Worm (Caenorhabditis elegans): ENCODE measurements around the gene arrd-5.

Gene arrd-5

DNA sequence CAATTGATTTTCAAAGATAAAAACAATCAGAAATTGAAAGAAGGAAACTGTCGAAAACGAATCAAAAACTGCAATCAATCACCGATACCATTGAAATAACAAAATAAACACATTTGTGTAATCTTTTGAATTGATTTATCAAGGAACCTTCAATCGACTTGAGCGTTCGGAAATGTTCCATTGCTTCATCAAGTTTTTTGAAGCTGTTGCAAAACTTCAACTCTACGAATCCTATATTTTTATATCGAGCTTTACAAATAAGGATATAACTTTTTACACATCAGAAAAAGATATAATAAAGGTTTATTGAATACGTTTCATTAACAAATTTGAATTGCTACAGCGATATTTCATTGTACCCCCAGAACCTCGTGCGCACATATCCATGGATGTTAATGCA lies 37.9 kb downstream of the arrd-5 start, which contains the start of gene chil-8:
TSS of gene chil-8 (minus strand) at position 101 of the 400 bp plus-strand sequence.
- TF ChIP-seq B0035.1 (tag; optimal IDR thresholded peaks at IDR 0.05): no peak
- no peak for TF ChIP-seq mcd-1 (GFP tag; IDR thresholded peaks at IDR 0.05)

DNA sequence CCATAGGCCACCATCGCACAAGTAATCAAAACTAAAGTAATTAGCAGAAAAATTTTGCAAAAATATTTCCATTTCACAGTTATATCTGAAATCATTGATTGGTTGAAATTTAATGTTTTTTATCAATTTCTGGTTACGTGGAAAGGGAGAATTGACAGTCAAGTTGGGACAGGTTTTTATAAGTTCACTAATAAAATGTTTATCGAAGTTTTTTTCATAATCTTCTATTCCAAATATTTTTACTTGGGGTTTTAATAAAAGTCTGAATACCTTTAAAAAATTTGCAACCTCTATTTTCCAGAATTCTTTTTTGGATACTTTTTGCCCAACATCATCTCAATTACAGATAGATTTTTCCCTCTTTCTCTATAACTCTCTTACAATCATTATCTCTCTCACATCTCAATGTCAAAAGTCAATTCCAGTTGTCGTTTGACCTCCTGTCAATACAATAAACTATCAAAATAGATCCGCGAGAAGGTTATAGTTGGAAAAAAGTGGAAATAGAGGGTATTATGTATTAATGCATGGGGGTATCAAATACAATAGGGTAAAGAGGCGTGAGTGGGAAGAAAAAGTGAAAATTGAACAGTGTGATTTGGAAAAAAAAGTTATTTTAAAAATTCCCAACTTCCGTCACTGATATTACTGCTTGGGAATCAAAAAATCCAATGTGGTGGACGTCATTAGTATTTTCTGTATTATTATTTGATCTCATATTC lies 39.6 kb downstream of the arrd-5 start, which contains the start of the genes chil-2 and ctsa-3.2:
TSS of gene chil-2 (minus strand) at position 101 of the 722 bp plus-strand sequence.
TSS of gene ctsa-3.2 (plus strand) at position 672 of the 722 bp plus-strand sequence.
- TF ChIP-seq nhr-27 (tag; optimal IDR thresholded peaks at IDR 0.05) (no peak), C06A6.2 (GFP tag; conservative IDR thresholded peaks at IDR 0.05) (no peak), lag-1 (GFP tag; IDR thresholded peaks at IDR 0.05) (no peak), ama-1 (optimal IDR thresholded peaks at IDR 0.05) (no peak), ama-1 (GFP tag; optimal IDR thresholded peaks at IDR 0.05) (no peak), madf-6 (GFP tag; IDR thresholded peaks at IDR 0.05) (no peak), F57C9.4 (tag; optimal IDR thresholded peaks at IDR 0.05) (no peak), attf-6 (GFP tag; IDR thresholded peaks at IDR 0.05) (no peak), madf-3 (GFP tag; IDR thresholded peaks at IDR 0.05) (no peak)

DNA sequence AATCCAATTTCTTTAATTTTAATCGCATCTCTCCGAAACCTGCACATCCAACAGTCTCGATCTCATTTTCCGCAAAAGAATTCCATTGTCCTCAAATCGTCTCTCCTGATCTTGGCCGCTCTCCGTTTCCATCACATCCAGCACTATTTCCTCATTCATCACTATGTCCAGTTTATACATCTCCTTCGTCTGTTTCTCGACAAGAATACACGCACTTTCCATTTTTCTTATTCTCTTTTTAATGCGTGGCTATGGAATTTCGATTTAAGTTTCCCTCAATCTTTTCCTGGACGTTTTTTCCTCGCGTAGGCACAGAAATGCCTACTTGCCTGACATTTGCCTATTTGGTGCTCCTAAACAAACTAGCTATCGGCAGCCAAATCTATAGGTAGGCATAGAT lies 44.8 kb downstream of the arrd-5 start:
- no peak for TF ChIP-seq repo-1 (tag; optimal IDR thresholded peaks at IDR 0.05)
- no peak for TF ChIP-seq B0336.3 (GFP tag; IDR thresholded peaks at IDR 0.05)
- TF ChIP-seq F57C9.4 (tag; optimal IDR thresholded peaks at IDR 0.05): no peak
- no peak for TF ChIP-seq ceh-40 (GFP tag; IDR thresholded peaks at IDR 0.05)
- no peak for TF ChIP-seq sdz-38 (tag; optimal IDR thresholded peaks at IDR 0.05)
- TF ChIP-seq ccch-3 (GFP tag; optimal IDR thresholded peaks at IDR 0.05): no peak
- TF ChIP-seq nfya-1 (tag; optimal IDR thresholded peaks at IDR 0.05; ENCODE audit: borderline replicate concordance, insufficient read depth): no peak
- TF ChIP-seq egl-44 (GFP tag; IDR thresholded peaks at IDR 0.05): no peak
- TF ChIP-seq F39B2.1 (GFP tag; IDR thresholded peaks at IDR 0.05): no peak
- TF ChIP-seq K11D2.4 (GFP tag; IDR thresholded peaks at IDR 0.05): no peak
- TF ChIP-seq hsf-1 (GFP tag; IDR thresholded peaks at IDR 0.05): no peak

DNA sequence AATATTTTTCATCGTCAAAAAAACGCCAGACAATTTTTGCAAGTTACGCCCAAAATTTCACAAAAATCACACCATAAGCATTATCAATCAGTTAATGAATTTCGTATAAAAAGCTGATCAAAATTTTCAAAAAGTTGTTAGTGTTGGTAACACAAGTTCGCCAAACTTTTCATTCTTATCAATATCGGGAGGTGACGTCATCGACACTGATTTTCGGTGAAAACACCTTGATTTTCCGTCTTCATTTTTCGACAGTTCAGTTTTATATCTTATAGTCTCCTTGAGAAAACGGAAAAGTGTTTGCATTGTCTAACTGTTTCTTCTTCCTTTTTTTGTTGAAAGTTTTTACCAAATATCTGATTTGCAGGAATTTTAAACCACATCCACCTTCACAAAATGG lies 45.8 kb downstream of the arrd-5 start, which contains the start of gene C08H9.15:
TSS of gene C08H9.15 (plus strand) at position 368 of the 400 bp plus-strand sequence.
- TF ChIP-seq let-607 (tag; optimal IDR thresholded peaks at IDR 0.05): no peak
- no peak for TF ChIP-seq him-1 (tag; optimal IDR thresholded peaks at IDR 0.05)
- no peak for TF ChIP-seq cebp-2 (GFP tag; IDR thresholded peaks at IDR 0.05)
- no peak for TF ChIP-seq atf-7 (tag; optimal IDR thresholded peaks at IDR 0.05)
- TF ChIP-seq ztf-22 (GFP tag; optimal IDR thresholded peaks at IDR 0.05): no peak
- no peak for TF ChIP-seq ama-1 (optimal IDR thresholded peaks at IDR 0.05)
- no peak for TF ChIP-seq ama-1 (GFP tag; optimal IDR thresholded peaks at IDR 0.05)
- no peak for TF ChIP-seq mes-4 (tag; optimal IDR thresholded peaks at IDR 0.05)
- TF ChIP-seq ceh-40 (GFP tag; IDR thresholded peaks at IDR 0.05): no peak
- TF ChIP-seq pha-4 (tag; optimal IDR thresholded peaks at IDR 0.05): no peak
- TF ChIP-seq T07F8.4 (tag; optimal IDR thresholded peaks at IDR 0.05): no peak
- TF ChIP-seq hlh-26 (GFP tag; conservative IDR thresholded peaks at IDR 0.05): no peak
- TF ChIP-seq athp-1 (tag; optimal IDR thresholded peaks at IDR 0.05): no peak
- no peak for TF ChIP-seq ceh-58 (GFP tag; IDR thresholded peaks at IDR 0.05)
- TF ChIP-seq F57A8.1 (GFP tag; optimal IDR thresholded peaks at IDR 0.05): no peak
